Worm (Caenorhabditis elegans) whole organism, L1 larva: ENCODE results near the gene jnk-1.

Experiments
- F16B12.6 ChIP-seq: fragments of 150-350 bp; optimal IDR thresholded peaks from 2 replicates; lab custom pipeline; 2014; ENCODE audit warnings: missing biosample characterization, missing genetic modification characterization
- dpl-1 ChIP-seq, 3 experiments: fragments of 150-350 bp in 2 of 3; sonication (generic microtip) in 1 of 3; optimal IDR thresholded peaks; 2 replicates each; lab custom pipeline; 2014 to 2017; ENCODE audit warnings: missing biosample characterization in 3 of 3, missing genetic modification characterization in 3 of 3, missing genetic modification reagents in 3 of 3
- egl-27 ChIP-seq, 2 experiments: fragments of 150-350 bp in 1 of 2; sonication (generic microtip); optimal IDR thresholded peaks; 3 replicates each; lab custom pipeline; 2017 to 2018; ENCODE audit warnings: missing biosample characterization in 2 of 2, missing genetic modification characterization in 2 of 2, missing genetic modification reagents in 2 of 2
- fos-1 ChIP-seq: fragments of 150-350 bp; optimal IDR thresholded peaks from 2 replicates; lab custom pipeline; 2014; ENCODE audit warnings: missing biosample characterization, missing genetic modification characterization
- jun-1 ChIP-seq: fragments of 150-350 bp; optimal IDR thresholded peaks from 2 replicates; lab custom pipeline; 2014; ENCODE audit warnings: missing biosample characterization, missing genetic modification reagents, missing genetic modification characterization
- lin-39 ChIP-seq: fragments of 150-350 bp; optimal IDR thresholded peaks from 2 replicates; lab custom pipeline; 2014; ENCODE audit warnings: missing biosample characterization, missing genetic modification reagents, missing genetic modification characterization
- mab-9 ChIP-seq: fragments of 200-800 bp; sonication (Bioruptor generic); IDR thresholded peaks from 2 replicates; pipeline ENCODE4 v1.3.6; 2022; ENCODE audit warnings: missing genetic modification reagents, missing genetic modification characterization, missing compliant biosample characterization
- nhr-28 ChIP-seq: fragments of 150-350 bp; optimal IDR thresholded peaks from 2 replicates; lab custom pipeline; 2014; ENCODE audit warnings: missing biosample characterization, missing genetic modification characterization
- nhr-47 ChIP-seq: sonication (generic microtip); optimal IDR thresholded peaks from 2 replicates; lab custom pipeline; 2016; ENCODE audit warnings: mild to moderate bottlenecking, missing genetic modification characterization, moderate library complexity, missing compliant biosample characterization
- nhr-90 ChIP-seq: sonication (generic microtip); optimal IDR thresholded peaks from 2 replicates; lab custom pipeline; 2016; ENCODE audit warnings: mild to moderate bottlenecking, missing genetic modification characterization, missing compliant biosample characterization; ENCODE audit not compliant: poor library complexity
- unc-86 ChIP-seq: sonication (generic microtip); optimal IDR thresholded peaks from 2 replicates; lab custom pipeline; 2016; ENCODE audit warnings: missing genetic modification characterization, missing compliant biosample characterization
- zag-1 ChIP-seq: fragments of 150-350 bp; optimal IDR thresholded peaks from 2 replicates; lab custom pipeline; 2014; ENCODE audit warnings: missing biosample characterization, missing genetic modification characterization
- ztf-11 ChIP-seq, 2 experiments: sonication (generic microtip); optimal IDR thresholded peaks; 2 replicates each; lab custom pipeline; 2016 to 2017; ENCODE audit warnings: missing genetic modification characterization in 2 of 2, missing biosample characterization in 1 of 2, missing compliant biosample characterization in 1 of 2

- TF ChIP-seq F16B12.6 (tag; lab: Kevin White, UChicago) (no peak), egl-27 (tag; optimal IDR thresholded peaks at IDR 0.05; lab: Kevin White, UChicago) (no peak), mab-9 (GFP tag; lab: Robert Waterston, UW) (no peak), nhr-28 (tag; lab: Kevin White, UChicago) (no peak), unc-86 (tag; lab: Kevin White, UChicago) (no peak), fos-1 (tag; lab: Kevin White, UChicago) (no peak), nhr-47 (no peak), lin-39 (tag; lab: Kevin White, UChicago) (no peak), nhr-90 (tag; lab: Kevin White, UChicago) (no peak), dpl-1 (GFP tag; optimal IDR thresholded peaks at IDR 0.05; lab: Kevin White, UChicago) (no peak), jun-1 (tag; lab: Kevin White, UChicago) (no peak), ztf-11 (tag; optimal IDR thresholded peaks at IDR 0.05; lab: Kevin White, UChicago) (no peak), zag-1 (tag; lab: Kevin White, UChicago) (no peak)
Observed at ce11 chrIV:6951259-6951658, 6.2 kb upstream of the jnk-1 start.
